Worm (Caenorhabditis elegans) whole organism, L3 larva: Measurements from ENCODE around the gene F59B10.2.

Source experiments
- aly-2 ChIP-seq: fragments of 150-350 bp; optimal IDR thresholded peaks from 2 replicates; lab custom pipeline; 2014; ENCODE audit warnings: missing biosample characterization, missing genetic modification characterization
- ceh-82 ChIP-seq: fragments of 150-350 bp; optimal IDR thresholded peaks from 2 replicates; lab custom pipeline; 2014; ENCODE audit warnings: missing biosample characterization, missing genetic modification characterization
- daf-12 ChIP-seq: fragments of 150-350 bp; optimal IDR thresholded peaks from 2 replicates; lab custom pipeline; 2014; ENCODE audit warnings: missing biosample characterization, missing genetic modification reagents, missing genetic modification characterization
- fkh-2 ChIP-seq: fragments of 150-350 bp; optimal IDR thresholded peaks from 2 replicates; lab custom pipeline; 2014; ENCODE audit warnings: missing biosample characterization, missing genetic modification reagents, missing genetic modification characterization
- jun-1 ChIP-seq: fragments of 150-350 bp; optimal IDR thresholded peaks from 2 replicates; lab custom pipeline; 2014; ENCODE audit warnings: missing biosample characterization, missing genetic modification reagents, missing genetic modification characterization
- nhr-237 ChIP-seq: fragments of 150-350 bp; optimal IDR thresholded peaks from 2 replicates; lab custom pipeline; 2014; ENCODE audit warnings: missing biosample characterization, missing genetic modification characterization
- pha-4 ChIP-seq: fragments of 150-350 bp; optimal IDR thresholded peaks from 2 replicates; lab custom pipeline; 2014; ENCODE audit warnings: missing biosample characterization, missing genetic modification reagents, missing genetic modification characterization
- sea-2 ChIP-seq: fragments of 150-350 bp; sonication (generic microtip); optimal IDR thresholded peaks from 4 replicates; lab custom pipeline; 2014; ENCODE audit warnings: missing biosample characterization, missing genetic modification reagents, missing genetic modification characterization
- unc-62 ChIP-seq: fragments of 150-350 bp; sonication (generic microtip); optimal IDR thresholded peaks from 4 replicates; lab custom pipeline; 2014; ENCODE audit warnings: missing biosample characterization, missing genetic modification reagents, missing genetic modification characterization
- ztf-11 ChIP-seq: fragments of 150-350 bp; optimal IDR thresholded peaks from 2 replicates; lab custom pipeline; 2014; ENCODE audit warnings: missing biosample characterization, missing genetic modification characterization

- TF ChIP-seq ceh-82 (tag; lab: Kevin White, UChicago): no peak
- no peak for TF ChIP-seq ztf-11 (tag; lab: Kevin White, UChicago)
- TF ChIP-seq nhr-237 (tag; lab: Kevin White, UChicago): no peak
- no peak for TF ChIP-seq daf-12
- no peak for TF ChIP-seq jun-1 (tag; lab: Kevin White, UChicago)
- no peak for TF ChIP-seq fkh-2 (tag; lab: Kevin White, UChicago)
- TF ChIP-seq sea-2 (GFP tag; lab: Kevin White, UChicago): no peak
- no peak for TF ChIP-seq unc-62
- TF ChIP-seq pha-4 (tag; lab: Kevin White, UChicago): no peak
- TF ChIP-seq aly-2: no peak
These were observed 43.9 kb upstream of the F59B10.2 start for ce11 chrII:10553377-10554045.
